Worm (Caenorhabditis elegans): Measurements from ENCODE around the gene srw-73.

The srw-73 gene

ce11 chrV:16539666-16540065, 48.7 kb downstream of the srw-73 start:
- no peak for TF ChIP-seq mls-2 (tag; optimal IDR thresholded peaks at IDR 0.05)
- no peak for TF ChIP-seq ceh-43 (GFP tag; optimal IDR thresholded peaks at IDR 0.05)
- no peak for TF ChIP-seq lin-32 (GFP tag; optimal IDR thresholded peaks at IDR 0.05)
- no peak for TF ChIP-seq M03D4.4 (tag; optimal IDR thresholded peaks at IDR 0.05)
- no peak for TF ChIP-seq ham-2 (GFP tag; optimal IDR thresholded peaks at IDR 0.05)
- TF ChIP-seq elt-1 (tag; optimal IDR thresholded peaks at IDR 0.05; ENCODE audit: borderline replicate concordance, insufficient read depth): no peak
- no peak for TF ChIP-seq sem-2 (GFP tag; optimal IDR thresholded peaks at IDR 0.05)
- TF ChIP-seq cnd-1 (tag; optimal IDR thresholded peaks at IDR 0.05): no peak
- TF ChIP-seq bed-3 (GFP tag; optimal IDR thresholded peaks at IDR 0.05): no peak

ce11 chrV:16537908-16538446, 50.4 kb downstream of the srw-73 start, which contains the start of gene Y32B12B.2:
Y32B12B.2 (plus strand) TSS chrV:16538396.
- TF ChIP-seq sptf-1 (tag; optimal IDR thresholded peaks at IDR 0.05) (peak; percentile 11), unc-39 (tag; optimal IDR thresholded peaks at IDR 0.05) (no peak), lsy-2 (tag; optimal IDR thresholded peaks at IDR 0.05) (peak; percentile 94)
